Worm (Caenorhabditis elegans) whole organism, midembryonic: ENCODE measurements around the gene T28C6.5.

Source experiments
- T22C8.4 ChIP-seq: fragments of 200-800 bp; sonication (Bioruptor generic); IDR thresholded peaks from 2 replicates; pipeline ENCODE4 v1.3.6; 2022; ENCODE audit warnings: missing genetic modification characterization, missing compliant biosample characterization
- cog-1 ChIP-seq: sonication (generic microtip); optimal IDR thresholded peaks from 2 replicates; lab custom pipeline; 2016; ENCODE audit warnings: missing genetic modification characterization, missing compliant biosample characterization
- flt-1 ChIP-seq: fragments of 200-800 bp; sonication (Bioruptor generic); IDR thresholded peaks from 2 replicates; pipeline ENCODE4 v1.3.6; 2022; ENCODE audit warnings: missing genetic modification characterization, missing compliant biosample characterization
- ref-1 ChIP-seq: fragments of 200-800 bp; sonication (Bioruptor generic); conservative IDR thresholded peaks from 2 replicates; pipeline ENCODE4 v1.3.6; 2022; ENCODE audit warnings: missing genetic modification reagents, missing genetic modification characterization, missing compliant biosample characterization
- tab-1 ChIP-seq: fragments of 200-800 bp; sonication (Bioruptor generic); IDR thresholded peaks from 2 replicates; pipeline ENCODE4 v1.3.6; 2022; ENCODE audit warnings: missing genetic modification characterization, missing compliant biosample characterization
- ztf-23 ChIP-seq: fragments of 200-800 bp; sonication (Bioruptor generic); IDR thresholded peaks from 2 replicates; pipeline ENCODE4 v1.3.6; 2022; ENCODE audit warnings: missing genetic modification reagents, missing genetic modification characterization, missing compliant biosample characterization
- ztf-29 ChIP-seq: fragments of 200-800 bp; sonication (Bioruptor generic); IDR thresholded peaks from 2 replicates; pipeline ENCODE4 v1.3.6; 2022; ENCODE audit warnings: missing genetic modification reagents, missing genetic modification characterization, missing compliant biosample characterization

DNA sequence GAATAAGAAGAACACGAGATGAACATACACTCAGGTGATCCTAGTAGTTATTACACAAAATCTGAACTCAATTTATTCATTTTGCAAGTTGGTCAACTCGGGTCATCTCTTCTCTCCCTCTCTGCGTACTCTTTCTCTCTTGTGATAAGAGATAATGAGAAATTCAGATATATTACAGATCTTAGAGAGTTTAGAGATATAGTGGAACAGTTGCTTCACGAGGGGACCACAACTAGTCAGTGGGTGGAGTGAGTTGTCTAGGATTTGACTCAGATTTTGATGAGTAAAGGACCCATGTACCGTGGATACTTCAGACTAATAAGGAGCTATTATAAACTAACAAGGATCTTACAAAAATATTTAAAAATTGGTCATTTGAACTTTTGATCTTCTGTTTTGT, 7.6 kb upstream of the T28C6.5 start, which contains the start of gene exc-5:
- TF ChIP-seq tab-1 (GFP tag; lab: Robert Waterston, UW) = no peak
- no peak for TF ChIP-seq ztf-23 (GFP tag; lab: Robert Waterston, UW)
- no peak for TF ChIP-seq T22C8.4 (GFP tag; lab: Robert Waterston, UW)
- no peak for TF ChIP-seq cog-1
- TF ChIP-seq flt-1 (GFP tag; lab: Robert Waterston, UW) = no peak
- TF ChIP-seq ref-1 = no peak
- TF ChIP-seq ztf-29 (GFP tag; lab: Robert Waterston, UW) = no peak
